Worm (Caenorhabditis elegans) whole organism, early embryonic: ENCODE measurements around the gene C08E3.1.

ENCODE experiments used
- B0310.2 ChIP-seq: sonication (generic microtip); optimal IDR thresholded peaks from 2 replicates; lab custom pipeline; 2016; ENCODE audit warnings: mild to moderate bottlenecking, missing genetic modification characterization, missing compliant biosample characterization
- ama-1 ChIP-seq: fragments of 150-350 bp; optimal IDR thresholded peaks from 2 replicates; lab custom pipeline; 2014
- ets-7 ChIP-seq: sonication (generic microtip); optimal IDR thresholded peaks from 2 replicates; lab custom pipeline; 2016; ENCODE audit warnings: missing genotype, missing genetic modification characterization, missing compliant biosample characterization
- flt-1 ChIP-seq: fragments of 200-800 bp; sonication (Bioruptor generic); IDR thresholded peaks from 2 replicates; pipeline ENCODE4 v1.3.6; 2022; ENCODE audit warnings: missing genetic modification characterization, missing compliant biosample characterization
- scrt-1 ChIP-seq: fragments of 200-800 bp; sonication (Bioruptor generic); IDR thresholded peaks from 2 replicates; pipeline ENCODE4 v1.3.6; 2022; ENCODE audit warnings: missing genetic modification characterization, missing compliant biosample characterization

DNA sequence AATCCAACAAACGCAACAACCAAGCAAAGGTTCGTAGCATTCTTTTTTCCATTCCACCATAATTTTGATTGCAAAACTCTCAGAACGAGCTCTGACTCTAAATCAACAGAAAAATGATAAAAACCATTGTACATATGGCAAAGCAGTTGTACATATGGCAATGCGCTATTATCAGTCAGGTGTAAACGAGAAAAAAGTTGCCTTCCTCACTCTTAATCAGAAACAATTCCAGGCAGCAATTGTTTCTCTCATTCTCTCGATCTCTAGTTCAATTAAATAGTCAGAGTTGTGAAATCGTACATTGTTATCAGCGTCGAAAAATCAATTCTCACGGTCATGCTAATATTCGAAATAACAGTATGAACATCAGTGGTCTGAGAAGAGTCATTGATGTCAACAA lies 11.8 kb upstream of the C08E3.1 start:
- TF ChIP-seq ama-1 (lab: Kevin White, UChicago) (no peak), B0310.2 (tag; lab: Kevin White, UChicago) (no peak), flt-1 (GFP tag; lab: Robert Waterston, UW) (no peak), scrt-1 (GFP tag; lab: Robert Waterston, UW) (no peak), ets-7 (tag; lab: Kevin White, UChicago) (no peak)
